Worm (Caenorhabditis elegans) whole organism, L1 larva: ENCODE data around the gene F48F7.3.

Experiments used
- C16A3.4 ChIP-seq: fragments of 150-350 bp; optimal IDR thresholded peaks from 2 replicates; lab custom pipeline; 2014; ENCODE audit warnings: missing biosample characterization, missing genetic modification characterization
- C34B4.2 ChIP-seq: sonication (generic microtip); optimal IDR thresholded peaks from 2 replicates; lab custom pipeline; 2017; ENCODE audit warnings: mild to moderate bottlenecking, missing genetic modification characterization, missing compliant biosample characterization
- alr-1 ChIP-seq: fragments of 200-800 bp; sonication (Bioruptor generic); optimal IDR thresholded peaks from 2 replicates; lab custom pipeline; 2018; ENCODE audit warnings: borderline replicate concordance, mild to moderate bottlenecking, missing genetic modification characterization, missing compliant biosample characterization
- aly-2 ChIP-seq: fragments of 150-350 bp; optimal IDR thresholded peaks from 2 replicates; lab custom pipeline; 2014; ENCODE audit warnings: missing biosample characterization, missing genetic modification characterization
- ama-1 ChIP-seq: fragments of 150-350 bp; optimal IDR thresholded peaks from 2 replicates; lab custom pipeline; 2014
- blmp-1 ChIP-seq: fragments of 150-350 bp; optimal IDR thresholded peaks from 2 replicates; lab custom pipeline; 2014; ENCODE audit warnings: missing biosample characterization, missing genetic modification characterization
- ceh-63 ChIP-seq: fragments of 200-800 bp; sonication (Bioruptor generic); optimal IDR thresholded peaks from 2 replicates; lab custom pipeline; 2018; ENCODE audit warnings: mild to moderate bottlenecking, missing genetic modification characterization, missing compliant biosample characterization
- ceh-82 ChIP-seq, 3 experiments: fragments of 150-350 bp in 1 of 3; sonication (generic microtip) in 2 of 3; optimal IDR thresholded peaks; 2 replicates each; lab custom pipeline; 2014 to 2017; ENCODE audit warnings: missing biosample characterization in 3 of 3, missing genetic modification characterization in 3 of 3
- dpl-1 ChIP-seq, 3 experiments: fragments of 150-350 bp in 2 of 3; sonication (generic microtip) in 1 of 3; optimal IDR thresholded peaks; 2 replicates each; lab custom pipeline; 2014 to 2017; ENCODE audit warnings: missing biosample characterization in 3 of 3, missing genetic modification characterization in 3 of 3, missing genetic modification reagents in 3 of 3
- elt-2 ChIP-seq: sonication (generic microtip); optimal IDR thresholded peaks from 2 replicates; lab custom pipeline; 2016; ENCODE audit warnings: missing genetic modification characterization, mild to moderate bottlenecking, inconsistent platforms, missing compliant biosample characterization, missing genetic modification reagents
- elt-3 ChIP-seq, 6 experiments: fragments of 150-350 bp in 1 of 6; sonication (generic microtip); optimal IDR thresholded peaks; 2 replicates each; lab custom pipeline; 2017 to 2018; ENCODE audit warnings: missing biosample characterization in 6 of 6, missing genetic modification characterization in 6 of 6, inconsistent platforms in 1 of 6
- ets-5 ChIP-seq: fragments of 200-800 bp; sonication (Bioruptor generic); IDR thresholded peaks from 2 replicates; pipeline ENCODE4 v1.3.6; 2022; ENCODE audit warnings: missing genetic modification characterization, missing compliant biosample characterization
- fkh-10 ChIP-seq: sonication (generic microtip); optimal IDR thresholded peaks from 2 replicates; lab custom pipeline; 2017; ENCODE audit warnings: missing biosample characterization, missing genetic modification reagents, missing genetic modification characterization
- fos-1 ChIP-seq: fragments of 150-350 bp; optimal IDR thresholded peaks from 2 replicates; lab custom pipeline; 2014; ENCODE audit warnings: missing biosample characterization, missing genetic modification characterization
- grh-1 ChIP-seq: fragments of 200-800 bp; sonication (Bioruptor generic); IDR thresholded peaks from 2 replicates; pipeline ENCODE4 v1.3.6; 2022; ENCODE audit warnings: missing genetic modification reagents, missing genetic modification characterization, missing compliant biosample characterization
- hlh-17 ChIP-seq: fragments of 200-800 bp; sonication (Bioruptor generic); optimal IDR thresholded peaks from 2 replicates; lab custom pipeline; 2018; ENCODE audit warnings: missing genetic modification characterization, mild to moderate bottlenecking, missing compliant biosample characterization, moderate library complexity, borderline replicate concordance
- hlh-4 ChIP-seq: sonication (generic microtip); optimal IDR thresholded peaks from 2 replicates; lab custom pipeline; 2016; ENCODE audit warnings: mild to moderate bottlenecking, missing genetic modification characterization, missing compliant biosample characterization
- isw-1 ChIP-seq: fragments of 200-800 bp; sonication (Bioruptor generic); IDR thresholded peaks from 2 replicates; pipeline ENCODE4 v1.3.6; 2022; ENCODE audit warnings: missing genetic modification characterization, missing compliant biosample characterization
- jun-1 ChIP-seq: fragments of 150-350 bp; optimal IDR thresholded peaks from 2 replicates; lab custom pipeline; 2014; ENCODE audit warnings: missing biosample characterization, missing genetic modification reagents, missing genetic modification characterization
- lin-13 ChIP-seq: fragments of 150-350 bp; optimal IDR thresholded peaks from 2 replicates; lab custom pipeline; 2014; ENCODE audit warnings: missing biosample characterization, missing genetic modification reagents, missing genetic modification characterization
- lin-15B ChIP-seq: fragments of 150-350 bp; sonication (generic microtip); optimal IDR thresholded peaks from 3 replicates; lab custom pipeline; 2014; ENCODE audit warnings: missing biosample characterization, missing genetic modification characterization
- lin-35 ChIP-seq, 2 experiments: fragments of 150-350 bp; optimal IDR thresholded peaks; 2 replicates each; lab custom pipeline; 2014; ENCODE audit warnings: missing biosample characterization in 2 of 2, missing genetic modification characterization in 2 of 2, missing genetic modification reagents in 2 of 2
- lin-39 ChIP-seq: fragments of 150-350 bp; optimal IDR thresholded peaks from 2 replicates; lab custom pipeline; 2014; ENCODE audit warnings: missing biosample characterization, missing genetic modification reagents, missing genetic modification characterization
- lir-3 ChIP-seq: sonication (generic microtip); optimal IDR thresholded peaks from 2 replicates; lab custom pipeline; 2016; ENCODE audit warnings: mild to moderate bottlenecking, missing genetic modification characterization, moderate library complexity, missing compliant biosample characterization; ENCODE audit not compliant: poor library complexity
- lsy-2 ChIP-seq, 2 experiments: fragments of 150-350 bp; optimal IDR thresholded peaks; 2 replicates each; lab custom pipeline; 2014; ENCODE audit warnings: missing biosample characterization in 2 of 2, missing genetic modification characterization in 2 of 2
- mdl-1 ChIP-seq, 2 experiments: fragments of 150-350 bp; optimal IDR thresholded peaks; 2 replicates each; lab custom pipeline; 2014 to 2017; ENCODE audit warnings: missing biosample characterization in 2 of 2, missing genetic modification characterization in 2 of 2, inconsistent platforms in 1 of 2
- mef-2 ChIP-seq: fragments of 150-350 bp; optimal IDR thresholded peaks from 2 replicates; lab custom pipeline; 2014; ENCODE audit warnings: missing biosample characterization, missing genetic modification characterization
- mep-1 ChIP-seq: fragments of 150-350 bp; optimal IDR thresholded peaks from 2 replicates; lab custom pipeline; 2014; ENCODE audit warnings: missing biosample characterization, missing genetic modification characterization
- nhr-11 ChIP-seq: fragments of 150-350 bp; optimal IDR thresholded peaks from 2 replicates; lab custom pipeline; 2014; ENCODE audit warnings: missing biosample characterization, missing genetic modification characterization
- nhr-12 ChIP-seq: sonication (generic microtip); optimal IDR thresholded peaks from 2 replicates; lab custom pipeline; 2017; ENCODE audit warnings: missing biosample characterization, missing genetic modification characterization
- nhr-19 ChIP-seq: fragments of 200-800 bp; sonication (Bioruptor generic); conservative IDR thresholded peaks from 2 replicates; pipeline ENCODE4 v1.3.6; 2022; ENCODE audit warnings: missing genetic modification characterization, missing compliant biosample characterization
- nhr-237 ChIP-seq: fragments of 150-350 bp; optimal IDR thresholded peaks from 2 replicates; lab custom pipeline; 2014; ENCODE audit warnings: missing biosample characterization, missing genetic modification characterization
- nhr-47 ChIP-seq: sonication (generic microtip); optimal IDR thresholded peaks from 2 replicates; lab custom pipeline; 2016; ENCODE audit warnings: mild to moderate bottlenecking, missing genetic modification characterization, moderate library complexity, missing compliant biosample characterization
- nhr-71 ChIP-seq: sonication (generic microtip); optimal IDR thresholded peaks from 2 replicates; lab custom pipeline; 2016; ENCODE audit warnings: mild to moderate bottlenecking, missing genetic modification characterization, moderate library complexity, missing compliant biosample characterization
- nhr-76 ChIP-seq: sonication (generic microtip); optimal IDR thresholded peaks from 2 replicates; lab custom pipeline; 2017; ENCODE audit warnings: missing biosample characterization, missing genetic modification characterization
- nhr-84 ChIP-seq: sonication (generic microtip); optimal IDR thresholded peaks from 2 replicates; lab custom pipeline; 2017; ENCODE audit warnings: missing biosample characterization, missing genetic modification characterization
- nhr-85 ChIP-seq: sonication (generic microtip); peaks from one replicate; lab custom pipeline; 2016; ENCODE audit warnings: missing genetic modification characterization, inconsistent platforms, missing compliant biosample characterization
- pax-3 ChIP-seq: fragments of 200-800 bp; sonication (Bioruptor generic); optimal IDR thresholded peaks from 2 replicates; lab custom pipeline; 2018; ENCODE audit warnings: mild to moderate bottlenecking, missing genetic modification characterization, moderate library complexity, missing compliant biosample characterization
- pqm-1 ChIP-seq: sonication (generic microtip); optimal IDR thresholded peaks from 3 replicates; lab custom pipeline; 2017; ENCODE audit warnings: missing biosample characterization, missing genetic modification characterization
- rnt-1 ChIP-seq: sonication (generic microtip); optimal IDR thresholded peaks from 2 replicates; lab custom pipeline; 2016; ENCODE audit warnings: mild to moderate bottlenecking, missing genetic modification characterization, moderate library complexity, missing compliant biosample characterization
- skn-1 ChIP-seq: fragments of 150-350 bp; optimal IDR thresholded peaks from 2 replicates; lab custom pipeline; 2014; ENCODE audit warnings: missing biosample characterization, missing genetic modification characterization
- snpc-4 ChIP-seq: fragments of 150-350 bp; optimal IDR thresholded peaks from 2 replicates; lab custom pipeline; 2014; ENCODE audit warnings: missing biosample characterization, missing genetic modification characterization
- snu-23 ChIP-seq: sonication (generic microtip); optimal IDR thresholded peaks from 2 replicates; lab custom pipeline; 2016; ENCODE audit warnings: missing genetic modification characterization, missing compliant biosample characterization
- sox-4 ChIP-seq: sonication (generic microtip); optimal IDR thresholded peaks from 2 replicates; lab custom pipeline; 2016; ENCODE audit warnings: missing genetic modification characterization, missing compliant biosample characterization
- sptf-1 ChIP-seq: fragments of 150-350 bp; optimal IDR thresholded peaks from 2 replicates; lab custom pipeline; 2014; ENCODE audit warnings: missing biosample characterization, missing genetic modification characterization
- swsn-7 ChIP-seq: sonication (generic microtip); optimal IDR thresholded peaks from 2 replicates; lab custom pipeline; 2016; ENCODE audit warnings: missing genetic modification characterization, missing compliant biosample characterization
- tlp-1 ChIP-seq: fragments of 150-350 bp; optimal IDR thresholded peaks from 2 replicates; lab custom pipeline; 2014; ENCODE audit warnings: missing biosample characterization, missing genetic modification characterization
- unc-130 ChIP-seq: fragments of 150-350 bp; optimal IDR thresholded peaks from 2 replicates; lab custom pipeline; 2017; ENCODE audit warnings: missing biosample characterization, missing genetic modification characterization, inconsistent platforms
- unc-62 ChIP-seq: fragments of 150-350 bp; optimal IDR thresholded peaks from 2 replicates; lab custom pipeline; 2014; ENCODE audit warnings: missing biosample characterization, missing genetic modification reagents, missing genetic modification characterization
- unc-98 ChIP-seq: fragments of 200-800 bp; sonication (Bioruptor generic); IDR thresholded peaks from 2 replicates; pipeline ENCODE4 v1.3.6; 2022; ENCODE audit warnings: missing genetic modification characterization, missing compliant biosample characterization
- vab-15 ChIP-seq: sonication (generic microtip); optimal IDR thresholded peaks from 2 replicates; lab custom pipeline; 2017; ENCODE audit warnings: missing genotype, mild to moderate bottlenecking, missing genetic modification characterization, missing compliant biosample characterization
- xbp-1 ChIP-seq: sonication (generic microtip); optimal IDR thresholded peaks from 2 replicates; lab custom pipeline; 2016; ENCODE audit warnings: missing genetic modification characterization, missing compliant biosample characterization

The F48F7.3 gene

DNA sequence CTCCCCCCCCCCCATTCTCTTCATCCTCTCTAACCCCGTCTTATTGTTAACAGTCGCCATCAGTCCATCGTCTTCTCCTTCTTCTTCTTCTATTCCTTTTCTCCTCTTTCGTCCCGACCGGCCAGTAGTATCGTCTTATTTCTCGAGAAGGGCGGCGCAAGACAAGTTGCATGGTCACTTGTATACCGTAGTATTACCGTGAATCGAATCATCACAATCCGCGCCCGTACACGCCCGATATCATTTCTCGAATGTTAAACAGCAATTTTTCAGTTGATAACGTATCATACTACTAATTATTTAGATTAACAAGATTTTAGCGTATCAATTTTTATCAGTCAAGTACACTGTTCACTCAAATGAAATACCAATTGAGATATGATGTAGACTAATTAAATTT lies 25.4 kb upstream of the F48F7.3 start (continued):
- TF ChIP-seq ama-1 (lab: Kevin White, UChicago) (no peak), unc-130 (peak; percentile 38), fkh-10 (GFP tag; lab: Kevin White, UChicago) (no peak), lsy-2 (tag; optimal IDR thresholded peaks at IDR 0.05; lab: Kevin White, UChicago) (peak in 1 of 2 experiments; percentile 56)

DNA sequence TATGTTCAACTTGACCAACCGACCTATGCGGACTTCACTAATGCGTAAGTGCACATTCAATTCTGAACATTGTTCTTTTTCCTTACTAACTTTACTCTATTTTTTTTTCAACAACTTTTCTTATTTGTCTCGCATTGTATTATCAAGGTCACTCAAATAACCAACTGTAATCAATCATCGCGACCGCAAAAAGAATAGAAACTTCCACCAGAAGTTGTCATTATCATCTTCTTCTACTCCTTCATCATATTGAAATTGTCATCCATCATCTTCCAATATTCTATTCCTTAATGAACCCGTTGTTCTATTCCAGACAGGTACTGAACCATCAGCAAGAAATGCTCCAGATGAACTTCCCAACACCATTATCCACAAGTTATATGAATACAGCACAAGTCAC lies 23.9 kb upstream of the F48F7.3 start:
- TF ChIP-seq C16A3.4 (tag; lab: Kevin White, UChicago) (no peak), nhr-237 (tag; lab: Kevin White, UChicago) (no peak), ceh-82 (tag; optimal IDR thresholded peaks at IDR 0.05; lab: Kevin White, UChicago) (no peak), nhr-19 (GFP tag; lab: Robert Waterston, UW) (no peak; the same call in 1 of the 2 replicates), lir-3 (tag; lab: Kevin White, UChicago) (no peak), ceh-63 (GFP tag; lab: Kevin White, UChicago) (no peak), lin-39 (no peak), ets-5 (no peak), grh-1 (GFP tag; lab: Robert Waterston, UW) (no peak), mdl-1 (tag; optimal IDR thresholded peaks at IDR 0.05; lab: Kevin White, UChicago) (no peak), lin-35 (GFP tag; optimal IDR thresholded peaks at IDR 0.05; lab: Kevin White, UChicago) (peak in 1 of 2 experiments; percentile 28), nhr-84 (tag; lab: Kevin White, UChicago) (no peak), nhr-11 (tag; lab: Kevin White, UChicago) (no peak), blmp-1 (tag; lab: Kevin White, UChicago) (peak; percentile 56), swsn-7 (tag; lab: Kevin White, UChicago) (no peak), pax-3 (tag; lab: Kevin White, UChicago) (no peak), elt-2 (tag; lab: Kevin White, UChicago) (no peak), sox-4 (no peak), isw-1 (no peak), aly-2 (tag; lab: Kevin White, UChicago) (no peak), unc-130 (no peak), snu-23 (GFP tag; lab: Kevin White, UChicago) (peak; percentile 33), nhr-71 (tag; lab: Kevin White, UChicago) (peak; percentile 47), vab-15 (tag; lab: Kevin White, UChicago) (no peak), nhr-85 (tag; lab: Kevin White, UChicago) (peak; percentile 81), sptf-1 (tag; lab: Kevin White, UChicago) (no peak), alr-1 (tag; lab: Kevin White, UChicago) (no peak), xbp-1 (tag; lab: Kevin White, UChicago) (no peak), skn-1 (tag; lab: Kevin White, UChicago) (no peak), pqm-1 (tag; lab: Kevin White, UChicago) (no peak), snpc-4 (no peak), elt-3 (tag; optimal IDR thresholded peaks at IDR 0.05; lab: Kevin White, UChicago) (peak in 5 of 6 experiments; percentile 53 to 91 (median 80)), rnt-1 (tag; lab: Kevin White, UChicago) (no peak), mef-2 (tag; lab: Kevin White, UChicago) (no peak), mep-1 (tag; lab: Kevin White, UChicago) (no peak), dpl-1 (GFP tag; optimal IDR thresholded peaks at IDR 0.05; lab: Kevin White, UChicago) (no peak), lin-13 (GFP tag; lab: Kevin White, UChicago) (no peak), nhr-47 (tag; lab: Kevin White, UChicago) (no peak), ama-1 (lab: Kevin White, UChicago) (no peak), jun-1 (tag; lab: Kevin White, UChicago) (no peak), nhr-76 (no peak), tlp-1 (tag; lab: Kevin White, UChicago) (no peak), fos-1 (tag; lab: Kevin White, UChicago) (no peak), nhr-12 (tag; lab: Kevin White, UChicago) (no peak), hlh-17 (no peak), hlh-4 (tag; lab: Kevin White, UChicago) (no peak), unc-62 (no peak), lin-15B (tag; lab: Kevin White, UChicago) (no peak), unc-98 (GFP tag; lab: Robert Waterston, UW) (no peak), C34B4.2 (tag; lab: Kevin White, UChicago) (no peak)
